Worm (Caenorhabditis elegans): ENCODE results near the gene ZC15.3.

ZC15.3 gene

DNA sequence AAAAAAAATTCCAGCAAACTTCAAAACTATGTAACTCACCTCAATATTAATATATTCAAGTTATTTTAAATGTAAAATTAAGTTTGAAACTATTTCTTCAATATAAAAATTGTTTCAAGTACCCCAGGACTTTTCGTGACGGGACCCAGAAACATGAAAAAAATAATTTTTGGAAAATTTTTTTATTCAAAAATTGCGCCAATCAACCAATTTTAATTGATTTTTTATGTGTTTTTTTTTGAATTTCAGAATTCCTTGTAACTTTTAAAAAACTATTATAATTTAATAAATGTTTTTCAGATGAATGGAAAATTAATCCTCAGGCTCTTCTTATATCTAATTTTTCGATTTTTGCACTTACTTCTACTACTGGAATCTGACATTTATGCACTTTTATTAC is 5.7 kb upstream of the ZC15.3 start, which contains the start of gene ZC15.5:
Gene ZC15.5 (plus strand): TSS at position 301 of the 400 bp plus-strand sequence.
- TF ChIP-seq egl-13 (tag; optimal IDR thresholded peaks at IDR 0.05): no peak

ce11 chrV:20305803-20306202 is 2.4 kb downstream of the ZC15.3 start, which contains the start of gene ZC15.1:
TSS of gene ZC15.1 (plus strand) at chrV:20306103.
- TF ChIP-seq aha-1 (tag; optimal IDR thresholded peaks at IDR 0.05) (no peak), sptf-1 (tag; optimal IDR thresholded peaks at IDR 0.05) (no peak), ceh-88 (GFP tag; IDR thresholded peaks at IDR 0.05) (no peak), unc-130 (tag; optimal IDR thresholded peaks at IDR 0.05) (no peak), lin-15B (tag; optimal IDR thresholded peaks at IDR 0.05) (no peak), hlh-17 (GFP tag; optimal IDR thresholded peaks at IDR 0.05; ENCODE audit: borderline replicate concordance) (no peak), nhr-11 (tag; optimal IDR thresholded peaks at IDR 0.05) (no peak), ceh-90 (tag; optimal IDR thresholded peaks at IDR 0.05) (no peak), unc-98 (GFP tag; IDR thresholded peaks at IDR 0.05) (no peak), dsc-1 (tag; optimal IDR thresholded peaks at IDR 0.05) (no peak), unc-86 (tag; optimal IDR thresholded peaks at IDR 0.05) (no peak), nhr-85 (tag) (no peak), blmp-1 (tag; optimal IDR thresholded peaks at IDR 0.05) (no peak), C16A3.4 (tag; optimal IDR thresholded peaks at IDR 0.05) (no peak), nhr-12 (tag; optimal IDR thresholded peaks at IDR 0.05) (no peak), ztf-4 (tag; optimal IDR thresholded peaks at IDR 0.05) (no peak)

- TF ChIP-seq nhr-28 (tag; optimal IDR thresholded peaks at IDR 0.05): no peak
- TF ChIP-seq nhr-85 (tag): no peak
- no peak for TF ChIP-seq efl-1 (optimal IDR thresholded peaks at IDR 0.05)
- TF ChIP-seq efl-1 (GFP tag; optimal IDR thresholded peaks at IDR 0.05 in 1 of 2): no peak
- TF ChIP-seq vab-15 (tag; optimal IDR thresholded peaks at IDR 0.05): no peak
- TF ChIP-seq lin-35 (GFP tag; optimal IDR thresholded peaks at IDR 0.05): no peak
- no peak for TF ChIP-seq egl-27 (tag; optimal IDR thresholded peaks at IDR 0.05)
- TF ChIP-seq ets-5 (GFP tag; IDR thresholded peaks at IDR 0.05): no peak
- TF ChIP-seq ceh-82 (tag; optimal IDR thresholded peaks at IDR 0.05): no peak
- TF ChIP-seq ceh-88 (GFP tag; IDR thresholded peaks at IDR 0.05): no peak
- no peak for TF ChIP-seq fos-1 (tag; optimal IDR thresholded peaks at IDR 0.05)
- no peak for TF ChIP-seq hlh-4 (tag; optimal IDR thresholded peaks at IDR 0.05)
- TF ChIP-seq jun-1 (tag; optimal IDR thresholded peaks at IDR 0.05): no peak
- TF ChIP-seq dpl-1 (GFP tag; optimal IDR thresholded peaks at IDR 0.05): no peak
- TF ChIP-seq unc-98 (GFP tag; IDR thresholded peaks at IDR 0.05): no peak
These were observed 7.2 kb downstream of the ZC15.3 start, which contains the start of gene ZC15.10 for ce11 chrV:20310575-20310974. TSS of gene ZC15.10 (plus strand) at chrV:20310736.

ce11 chrV:20311519-20311918 is 8.1 kb downstream of the ZC15.3 start, which contains the start of gene clec-262:
TSS of gene clec-262 (plus strand) at chrV:20311819.
- no peak for TF ChIP-seq nhr-47 (tag; optimal IDR thresholded peaks at IDR 0.05)
- no peak for TF ChIP-seq nhr-85 (tag)
- TF ChIP-seq tbx-2 (tag; optimal IDR thresholded peaks at IDR 0.05): no peak
- no peak for TF ChIP-seq mab-9 (GFP tag; IDR thresholded peaks at IDR 0.05)
- no peak for TF ChIP-seq nhr-71 (tag; optimal IDR thresholded peaks at IDR 0.05)
- TF ChIP-seq elt-2 (tag; optimal IDR thresholded peaks at IDR 0.05): no peak
- TF ChIP-seq mef-2 (tag; optimal IDR thresholded peaks at IDR 0.05): no peak
- no peak for TF ChIP-seq ceh-90 (tag; optimal IDR thresholded peaks at IDR 0.05)
- no peak for TF ChIP-seq elt-3 (tag; optimal IDR thresholded peaks at IDR 0.05)
- no peak for TF ChIP-seq lir-3 (tag; optimal IDR thresholded peaks at IDR 0.05; ENCODE audit: poor library complexity)
- no peak for TF ChIP-seq aly-2 (tag; optimal IDR thresholded peaks at IDR 0.05)
- no peak for TF ChIP-seq lin-15B (tag; optimal IDR thresholded peaks at IDR 0.05)

Measured in whole organism, L1 larva.